Fruit fly (Drosophila melanogaster) whole organism, embryonic: ENCODE data around the gene Cyt-c-p.

Experiments
- Abd-B ChIP-seq: fragments of 200-800 bp; sonication (Bioruptor generic); optimal IDR thresholded peaks from 2 replicates; lab custom pipeline; 2018; ENCODE audit warnings: missing biosample characterization, mild to moderate bottlenecking, missing genetic modification characterization, moderate library complexity
- Atf-2 ChIP-seq: fragments of 200-800 bp; sonication (Bioruptor generic); optimal IDR thresholded peaks from 2 replicates; lab custom pipeline; 2016; ENCODE audit warnings: missing biosample characterization, missing genetic modification characterization
- Atf6 ChIP-seq: fragments of 200-800 bp; sonication (Bioruptor generic); IDR thresholded peaks from 2 replicates; pipeline ENCODE4 v1.3.6; 2022; ENCODE audit warnings: missing biosample characterization, missing genetic modification characterization
- CG10462 ChIP-seq: fragments of 200-800 bp; sonication (Bioruptor generic); optimal IDR thresholded peaks from 2 replicates; lab custom pipeline; 2016; ENCODE audit warnings: missing biosample characterization, missing genetic modification characterization
- CG11456 ChIP-seq: fragments of 200-800 bp; sonication (Bioruptor generic); IDR thresholded peaks from 3 replicates; pipeline ENCODE4 v1.3.6; 2022; ENCODE audit warnings: missing biosample characterization, missing genetic modification characterization
- CG14965 ChIP-seq: fragments of 200-800 bp; sonication (Bioruptor generic); optimal IDR thresholded peaks from 2 replicates; lab custom pipeline; 2016; ENCODE audit warnings: missing biosample characterization, missing genetic modification characterization, borderline replicate concordance
- CG17612 ChIP-seq: fragments of 200-800 bp; sonication (Bioruptor generic); IDR thresholded peaks from 2 replicates; pipeline ENCODE4 v1.3.6; 2022; ENCODE audit warnings: missing biosample characterization, missing genetic modification characterization
- CG18262 ChIP-seq: fragments of 200-800 bp; optimal IDR thresholded peaks from 3 replicates; lab custom pipeline; 2019; ENCODE audit warnings: missing biosample characterization, mild to moderate bottlenecking, missing genetic modification characterization, moderate library complexity
- CG18764 ChIP-seq: fragments of 200-800 bp; sonication (Bioruptor generic); optimal IDR thresholded peaks from 3 replicates; lab custom pipeline; 2016; ENCODE audit warnings: missing biosample characterization, missing genetic modification characterization
- CG30020 ChIP-seq: fragments of 200-800 bp; optimal IDR thresholded peaks from 2 replicates; lab custom pipeline; 2019; ENCODE audit warnings: missing biosample characterization, mild to moderate bottlenecking, missing genetic modification characterization, moderate library complexity
- CG34224 ChIP-seq: fragments of 200-800 bp; sonication (Bioruptor generic); IDR thresholded peaks from 3 replicates; pipeline ENCODE4 v1.3.6; 2022; ENCODE audit warnings: missing biosample characterization, missing genetic modification characterization; ENCODE audit not compliant: partially characterized antibody
- CG34422 ChIP-seq: fragments of 200-800 bp; sonication (Bioruptor generic); IDR thresholded peaks from 3 replicates; pipeline ENCODE4 v1.3.6; 2022; ENCODE audit warnings: missing biosample characterization, missing genetic modification characterization
- CG42726 ChIP-seq: fragments of 200-800 bp; sonication (Bioruptor generic); IDR thresholded peaks from 2 replicates; pipeline ENCODE4 v1.3.6; 2022; ENCODE audit warnings: missing biosample characterization, missing genetic modification characterization; ENCODE audit not compliant: partially characterized antibody
- CG6765 ChIP-seq: fragments of 200-800 bp; sonication (Bioruptor generic); optimal IDR thresholded peaks from 3 replicates; lab custom pipeline; 2017; ENCODE audit warnings: missing biosample characterization, mild to moderate bottlenecking, missing genetic modification characterization
- CG7839 ChIP-seq: fragments of 200-800 bp; sonication (Bioruptor generic); optimal IDR thresholded peaks from 3 replicates; lab custom pipeline; 2018; ENCODE audit warnings: missing biosample characterization, mild to moderate bottlenecking, missing genetic modification characterization, moderate library complexity
- CG7963 ChIP-seq: fragments of 200-800 bp; sonication (Bioruptor generic); IDR thresholded peaks from 3 replicates; pipeline ENCODE4 v1.3.6; 2022; ENCODE audit warnings: missing biosample characterization, missing genetic modification characterization; ENCODE audit not compliant: partially characterized antibody
- CG8089 ChIP-seq: fragments of 200-800 bp; sonication (Bioruptor generic); optimal IDR thresholded peaks from 3 replicates; lab custom pipeline; 2016; ENCODE audit warnings: missing biosample characterization, missing genetic modification characterization
- CG9215 ChIP-seq: fragments of 200-800 bp; sonication (Bioruptor generic); IDR thresholded peaks from 2 replicates; pipeline ENCODE4 v1.3.6; 2022; ENCODE audit warnings: missing biosample characterization, missing genetic modification characterization
- CG9932 ChIP-seq: fragments of 200-800 bp; sonication (Bioruptor generic); IDR thresholded peaks from 2 replicates; pipeline ENCODE4 v1.3.6; 2022; ENCODE audit warnings: missing biosample characterization, missing genetic modification characterization
- CTCF ChIP-seq: fragments of 200-800 bp; sonication (Bioruptor generic); optimal IDR thresholded peaks from 2 replicates; lab custom pipeline; 2017; ENCODE audit warnings: missing biosample characterization, mild to moderate bottlenecking, missing genetic modification characterization, moderate library complexity
- D ChIP-seq, 2 experiments: fragments of 200-800 bp in 1 of 2; fragments of >200 bp in 1 of 2; sonication (Bioruptor generic) in 1 of 2; optimal IDR thresholded peaks; 2 replicates in 1 of 2; 3 replicates in 1 of 2; lab custom pipeline; 2017; ENCODE audit warnings: mild to moderate bottlenecking in 1 of 2, missing biosample characterization in 1 of 2, missing genetic modification characterization in 1 of 2, missing genetic modification reagents in 1 of 2
- Dek ChIP-seq: fragments of 200-800 bp; sonication (Bioruptor generic); optimal IDR thresholded peaks from 3 replicates; lab custom pipeline; 2019; ENCODE audit warnings: missing biosample characterization, mild to moderate bottlenecking, missing genetic modification characterization, moderate library complexity
- Drgx ChIP-seq: fragments of 200-800 bp; sonication (Bioruptor generic); IDR thresholded peaks from 2 replicates; pipeline ENCODE4 v1.3.6; 2022; ENCODE audit warnings: missing biosample characterization, missing genetic modification characterization
- E2f1 ChIP-seq: fragments of 200-800 bp; sonication (Bioruptor generic); IDR thresholded peaks from 2 replicates; pipeline ENCODE4 v1.3.6; 2022; ENCODE audit warnings: missing biosample characterization, missing genetic modification characterization
- HHEX ChIP-seq: fragments of 200-800 bp; sonication (Bioruptor generic); optimal IDR thresholded peaks from 3 replicates; lab custom pipeline; 2017; ENCODE audit warnings: missing biosample characterization, mild to moderate bottlenecking, missing genetic modification characterization, missing genetic modification reagents
- HLH3B ChIP-seq: fragments of 200-800 bp; sonication (Bioruptor generic); IDR thresholded peaks from 2 replicates; pipeline ENCODE4 v1.3.6; 2022; ENCODE audit warnings: missing biosample characterization, missing genetic modification characterization
- Hand ChIP-seq: fragments of 200-800 bp; sonication (Bioruptor generic); optimal IDR thresholded peaks from 2 replicates; lab custom pipeline; 2017; ENCODE audit warnings: mild to moderate bottlenecking, missing biosample characterization, missing genetic modification reagents, missing genetic modification characterization
- Hey ChIP-seq: fragments of 200-800 bp; sonication (Bioruptor generic); optimal IDR thresholded peaks from 3 replicates; lab custom pipeline; 2018; ENCODE audit warnings: missing biosample characterization, mild to moderate bottlenecking, missing genetic modification characterization
- Lim3 ChIP-seq: fragments of 200-800 bp; sonication (Bioruptor generic); IDR thresholded peaks from 2 replicates; pipeline ENCODE4 v1.3.6; 2022; ENCODE audit warnings: missing biosample characterization, missing genetic modification characterization
- Mes4 ChIP-seq: fragments of 200-800 bp; sonication (Bioruptor generic); optimal IDR thresholded peaks from 2 replicates; lab custom pipeline; 2016; ENCODE audit warnings: missing biosample characterization, missing genetic modification characterization
- Ravus ChIP-seq: fragments of 200-800 bp; sonication (Bioruptor generic); IDR thresholded peaks from 2 replicates; pipeline ENCODE4 v1.3.6; 2022; ENCODE audit warnings: missing biosample characterization, missing genetic modification characterization
- Sox100B ChIP-seq: fragments of 200-800 bp; sonication (Bioruptor generic); optimal IDR thresholded peaks from 3 replicates; lab custom pipeline; 2018; ENCODE audit warnings: missing biosample characterization, mild to moderate bottlenecking, missing genetic modification characterization
- Spps ChIP-seq: fragments of 200-800 bp; sonication (Bioruptor generic); optimal IDR thresholded peaks from 2 replicates; lab custom pipeline; 2018; ENCODE audit warnings: missing biosample characterization, mild to moderate bottlenecking, missing genetic modification characterization
- Taf1 ChIP-seq: fragments of 200-800 bp; sonication (Bioruptor generic); IDR thresholded peaks from 2 replicates; pipeline ENCODE4 v1.3.6; 2022; ENCODE audit warnings: missing biosample characterization, missing genetic modification characterization
- az2 ChIP-seq: fragments of 200-800 bp; sonication (Bioruptor generic); optimal IDR thresholded peaks from 3 replicates; lab custom pipeline; 2016; ENCODE audit warnings: missing biosample characterization, missing genetic modification characterization
- bbx ChIP-seq: fragments of 200-800 bp; sonication (Bioruptor generic); IDR thresholded peaks from 2 replicates; pipeline ENCODE4 v1.3.6; 2022; ENCODE audit warnings: missing biosample characterization, missing genetic modification characterization; ENCODE audit not compliant: partially characterized antibody
- cwo ChIP-seq: fragments of 200-800 bp; sonication (Bioruptor generic); optimal IDR thresholded peaks from 3 replicates; lab custom pipeline; 2017; ENCODE audit warnings: missing biosample characterization, missing genetic modification characterization, mild to moderate bottlenecking, moderate library complexity, missing genetic modification reagents
- dmrt11E ChIP-seq: fragments of 200-800 bp; sonication (Bioruptor generic); optimal IDR thresholded peaks from 3 replicates; lab custom pipeline; 2018; ENCODE audit warnings: missing biosample characterization, mild to moderate bottlenecking, missing genetic modification characterization, moderate library complexity
- eyg ChIP-seq: fragments of 200-800 bp; sonication (Bioruptor generic); optimal IDR thresholded peaks from 3 replicates; lab custom pipeline; 2016; ENCODE audit warnings: missing biosample characterization, missing genetic modification characterization
- gcm ChIP-seq: fragments of 200-800 bp; sonication (Bioruptor generic); optimal IDR thresholded peaks from 2 replicates; lab custom pipeline; 2019; ENCODE audit warnings: missing biosample characterization, mild to moderate bottlenecking, missing genetic modification characterization, moderate library complexity
- kah ChIP-seq: fragments of 200-800 bp; sonication (Bioruptor generic); optimal IDR thresholded peaks from 2 replicates; lab custom pipeline; 2018; ENCODE audit warnings: missing biosample characterization, mild to moderate bottlenecking, missing genetic modification characterization
- nau ChIP-seq: fragments of 200-800 bp; sonication (Bioruptor generic); optimal IDR thresholded peaks from 3 replicates; lab custom pipeline; 2017; ENCODE audit warnings: missing biosample characterization, mild to moderate bottlenecking, missing genetic modification characterization, missing genetic modification reagents
- pho ChIP-seq: fragments of 200-800 bp; sonication (Bioruptor generic); optimal IDR thresholded peaks from 2 replicates; lab custom pipeline; 2016; ENCODE audit warnings: missing biosample characterization, missing genetic modification characterization
- slou ChIP-seq: fragments of 200-800 bp; sonication (Bioruptor generic); optimal IDR thresholded peaks from 3 replicates; lab custom pipeline; 2016; ENCODE audit warnings: missing biosample characterization, missing genetic modification characterization
- unc-4 ChIP-seq: fragments of 200-800 bp; sonication (Bioruptor generic); IDR thresholded peaks from 2 replicates; pipeline ENCODE4 v1.3.6; 2022; ENCODE audit warnings: missing biosample characterization, missing genetic modification characterization; ENCODE audit not compliant: partially characterized antibody
- usp ChIP-seq: fragments of >200 bp; optimal IDR thresholded peaks from 2 replicates; lab custom pipeline; 2017; ENCODE audit warnings: missing biosample characterization, missing genetic modification characterization
- vvl ChIP-seq: fragments of 200-800 bp; sonication (Bioruptor generic); IDR thresholded peaks from 2 replicates; pipeline ENCODE4 v1.3.6; 2022; ENCODE audit warnings: missing biosample characterization, missing genetic modification characterization
- zen ChIP-seq: fragments of 200-800 bp; sonication (Bioruptor generic); optimal IDR thresholded peaks from 3 replicates; lab custom pipeline; 2018; ENCODE audit warnings: missing biosample characterization, mild to moderate bottlenecking, missing genetic modification characterization, moderate library complexity

Gene Cyt-c-p

DNA sequence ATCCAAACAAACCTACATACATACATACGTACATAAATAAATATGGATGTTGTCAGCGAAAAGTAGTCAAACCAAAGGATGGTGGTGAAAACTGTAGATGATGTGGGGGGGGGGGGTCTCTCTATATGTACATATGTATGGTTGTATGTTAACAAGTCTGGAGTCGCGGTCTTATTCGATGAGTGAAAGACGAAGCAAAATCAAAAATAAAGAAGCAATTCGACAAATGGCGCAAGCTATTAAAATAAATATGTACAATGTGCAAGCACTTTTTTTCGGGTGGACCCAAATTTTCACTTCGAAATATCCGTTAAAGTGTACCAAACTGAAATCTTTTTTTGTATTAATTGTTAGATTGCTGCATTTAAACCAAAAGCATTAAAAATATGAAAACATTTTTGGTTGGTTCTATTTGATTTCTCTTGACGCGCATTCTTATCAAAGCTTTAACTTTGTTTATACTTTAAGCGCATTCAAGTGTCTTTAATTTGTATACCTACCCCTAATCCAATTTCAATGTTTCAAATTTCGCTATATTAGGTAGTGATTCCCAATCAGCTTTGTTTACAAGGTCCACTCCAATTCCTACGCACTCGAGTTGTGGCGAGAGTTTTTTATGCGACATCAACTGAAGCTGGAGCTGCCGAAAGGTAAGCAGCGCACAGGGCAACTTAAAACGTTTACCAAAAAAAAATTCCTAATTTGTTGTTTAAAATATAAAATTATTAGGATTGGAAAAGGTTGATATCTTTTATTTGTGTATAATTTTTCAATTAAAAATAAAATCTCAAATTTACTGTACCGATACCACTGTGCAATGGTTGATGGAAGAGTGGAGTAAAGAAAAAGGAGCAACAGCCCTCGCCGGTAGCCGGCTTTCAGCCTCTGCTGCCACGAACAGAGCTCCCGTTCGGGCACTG lies 35.5 kb upstream of the Cyt-c-p start, which contains the start of gene CG31807 (continued):
- TF ChIP-seq Drgx (GFP tag; lab: Robert Waterston, UW) (peak; percentile 84), Ravus (GFP tag; lab: Robert Waterston, UW) (no peak), CG14965 (GFP tag; lab: Kevin White, UChicago) (peak; percentile 49), Atf-2 (GFP tag; lab: Kevin White, UChicago) (peak; percentile 72), dmrt11E (peak; percentile 37), E2f1 (GFP tag; lab: Robert Waterston, UW) (no peak), CG18764 (GFP tag; lab: Kevin White, UChicago) (peak; percentile 34), Hey (no peak), CTCF (peak; percentile 29), CG34422 (0 out of 3 replicates have a peak, but pooled peaks have one; percentile 16), eyg (GFP tag; lab: Kevin White, UChicago) (peak; percentile 34), Atf6 (GFP tag; lab: Robert Waterston, UW) (no peak), nau (GFP tag; lab: Kevin White, UChicago) (peak; percentile 52), unc-4 (no peak), cwo (peak; percentile 62), CG17612 (GFP tag; lab: Robert Waterston, UW) (0 out of 2 replicates have a peak, but pooled peaks have one; percentile 36), Hand (GFP tag; lab: Kevin White, UChicago) (peak; percentile 81), CG30020 (tag; lab: Kevin White, UChicago) (peak; percentile 38), Lim3 (GFP tag; lab: Robert Waterston, UW) (no peak), CG10462 (GFP tag; lab: Kevin White, UChicago) (peak; percentile 43), bbx (GFP tag; lab: Robert Waterston, UW) (no peak), pho (GFP tag; lab: Kevin White, UChicago) (peak; percentile 28), slou (GFP tag; lab: Kevin White, UChicago) (peak; percentile 18), CG9932 (GFP tag; lab: Robert Waterston, UW) (0 out of 2 replicates have a peak, but pooled peaks have one; percentile 25), CG7839 (tag; lab: Kevin White, UChicago) (peak; percentile 80), CG42726 (GFP tag; lab: Robert Waterston, UW) (no peak), D (optimal IDR thresholded peaks at IDR 0.05; lab: Kevin White, UChicago) (no peak), D (GFP tag; optimal IDR thresholded peaks at IDR 0.05; lab: Kevin White, UChicago) (peak; percentile 16), CG18262 (tag; lab: Kevin White, UChicago) (peak; percentile 75), az2 (peak; percentile 69), HHEX (GFP tag; lab: Kevin White, UChicago) (peak; percentile 68), CG8089 (GFP tag; lab: Kevin White, UChicago) (peak; percentile 68), CG7963 (GFP tag; lab: Robert Waterston, UW) (no peak), zen (no peak), CG9215 (GFP tag; lab: Robert Waterston, UW) (peak; percentile 19; the same call in 1 of the 2 replicates), Dek (peak; percentile 61), HLH3B (GFP tag; lab: Robert Waterston, UW) (peak; percentile 41; the same call in 1 of the 2 replicates), vvl (peak; percentile 64), CG6765 (GFP tag; lab: Kevin White, UChicago) (peak; percentile 26), Spps (tag; lab: Kevin White, UChicago) (no peak), kah (GFP tag; lab: Kevin White, UChicago) (peak; percentile 30), Taf1 (GFP tag; lab: Robert Waterston, UW) (no peak), usp (no peak), Abd-B (GFP tag; lab: Kevin White, UChicago) (no peak), CG11456 (GFP tag; lab: Robert Waterston, UW) (no peak), Mes4 (peak; percentile 75), gcm (peak; percentile 85), CG34224 (GFP tag; lab: Robert Waterston, UW) (no peak), Sox100B (GFP tag; lab: Kevin White, UChicago) (peak; percentile 70)
